Fruit fly (Drosophila melanogaster): Measurements from ENCODE around the gene Cpr30B.

DNA sequence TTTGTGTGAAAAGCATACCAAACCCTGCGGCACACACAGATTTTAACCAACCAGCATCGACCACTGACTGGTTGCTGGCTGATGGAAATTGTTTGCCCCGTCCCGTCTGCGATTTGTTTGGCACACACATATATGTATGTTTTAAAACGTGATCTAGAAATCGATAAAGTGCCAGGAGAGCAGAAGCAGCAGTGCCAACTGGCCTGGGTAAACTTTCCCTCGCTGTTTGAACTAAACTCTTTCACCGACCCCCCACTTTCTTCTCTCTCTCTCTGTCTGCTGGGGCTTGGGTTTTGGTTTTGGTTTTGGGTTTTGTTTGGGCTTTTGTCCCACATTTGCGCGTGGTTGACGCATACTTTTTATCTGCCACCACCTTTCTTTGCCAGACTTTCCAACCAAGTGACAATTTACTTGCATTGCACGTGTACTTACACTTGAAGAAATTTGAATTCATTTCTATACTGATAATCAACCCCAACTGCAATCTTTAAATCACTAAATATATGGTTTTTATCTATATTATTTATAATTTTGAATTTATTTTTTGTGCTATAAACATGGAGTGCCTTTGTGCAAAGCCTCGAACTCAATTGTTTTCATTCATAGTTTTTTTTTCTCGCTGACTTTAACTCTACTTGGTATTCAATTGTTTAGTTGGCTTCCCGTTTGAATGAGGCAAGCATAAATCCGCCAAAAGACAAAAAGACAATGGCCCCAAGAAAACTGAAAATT, 37.1 kb upstream of the Cpr30B start:
- no peak for TF ChIP-seq gl (tag; optimal IDR thresholded peaks at IDR 0.05)
- TF ChIP-seq Ets98B (GFP tag; IDR thresholded peaks at IDR 0.05), result 0 out of 2 replicates have a peak, but pooled peaks have one; percentile 10

Measured in whole organism, pupa.